Worm (Caenorhabditis elegans) whole organism, early embryonic: Measurements from ENCODE around the gene C39B5.10.

ENCODE experiments used
- aly-1 ChIP-seq: sonication (generic microtip); optimal IDR thresholded peaks from 2 replicates; lab custom pipeline; 2016; ENCODE audit warnings: missing genetic modification characterization, missing compliant biosample characterization
- ama-1 ChIP-seq: fragments of 150-350 bp; optimal IDR thresholded peaks from 2 replicates; lab custom pipeline; 2014
- ets-7 ChIP-seq: sonication (generic microtip); optimal IDR thresholded peaks from 2 replicates; lab custom pipeline; 2016; ENCODE audit warnings: missing genotype, missing genetic modification characterization, missing compliant biosample characterization
- flt-1 ChIP-seq: fragments of 200-800 bp; sonication (Bioruptor generic); IDR thresholded peaks from 2 replicates; pipeline ENCODE4 v1.3.6; 2022; ENCODE audit warnings: missing genetic modification characterization, missing compliant biosample characterization
- hmbx-1 ChIP-seq: sonication (generic microtip); optimal IDR thresholded peaks from 2 replicates; lab custom pipeline; 2016; ENCODE audit warnings: mild to moderate bottlenecking, missing genetic modification characterization, missing compliant biosample characterization
- hnd-1 ChIP-seq: sonication (generic microtip); optimal IDR thresholded peaks from 2 replicates; lab custom pipeline; 2016; ENCODE audit warnings: missing genetic modification characterization, missing compliant biosample characterization
- pes-1 ChIP-seq: fragments of 200-800 bp; sonication (Bioruptor generic); IDR thresholded peaks from 2 replicates; pipeline ENCODE4 v1.3.6; 2022; ENCODE audit warnings: missing genetic modification reagents, missing genetic modification characterization, missing compliant biosample characterization
- sea-1 ChIP-seq: fragments of 200-800 bp; sonication (Bioruptor generic); conservative IDR thresholded peaks from 2 replicates; pipeline ENCODE4 v1.3.6; 2022; ENCODE audit warnings: missing genetic modification characterization, missing compliant biosample characterization
- tbx-11 ChIP-seq: fragments of 200-800 bp; sonication (Bioruptor generic); IDR thresholded peaks from 2 replicates; pipeline ENCODE4 v1.3.6; 2022; ENCODE audit warnings: missing genetic modification characterization, missing compliant biosample characterization
- tbx-37 ChIP-seq: fragments of 200-800 bp; sonication (Bioruptor generic); conservative IDR thresholded peaks from 2 replicates; pipeline ENCODE4 v1.3.6; 2022; ENCODE audit warnings: missing genetic modification reagents, missing genetic modification characterization, missing compliant biosample characterization

ce11 chrIII:2212343-2212742 is 27.1 kb downstream of the C39B5.10 start:
- TF ChIP-seq ama-1 = no peak
- no peak for TF ChIP-seq tbx-37 (GFP tag; lab: Robert Waterston, UW)
- no peak for TF ChIP-seq hmbx-1
- no peak for TF ChIP-seq sea-1 (GFP tag; lab: Robert Waterston, UW)
- TF ChIP-seq hnd-1 (tag; lab: Kevin White, UChicago) = no peak
- no peak for TF ChIP-seq aly-1 (tag; lab: Kevin White, UChicago)
- no peak for TF ChIP-seq ets-7 (tag; lab: Kevin White, UChicago)
- no peak for TF ChIP-seq pes-1 (GFP tag; lab: Robert Waterston, UW)
- no peak for TF ChIP-seq tbx-11
- TF ChIP-seq flt-1 = no peak
